Worm (Caenorhabditis elegans): ENCODE data around the gene pdtf-1.

DNA sequence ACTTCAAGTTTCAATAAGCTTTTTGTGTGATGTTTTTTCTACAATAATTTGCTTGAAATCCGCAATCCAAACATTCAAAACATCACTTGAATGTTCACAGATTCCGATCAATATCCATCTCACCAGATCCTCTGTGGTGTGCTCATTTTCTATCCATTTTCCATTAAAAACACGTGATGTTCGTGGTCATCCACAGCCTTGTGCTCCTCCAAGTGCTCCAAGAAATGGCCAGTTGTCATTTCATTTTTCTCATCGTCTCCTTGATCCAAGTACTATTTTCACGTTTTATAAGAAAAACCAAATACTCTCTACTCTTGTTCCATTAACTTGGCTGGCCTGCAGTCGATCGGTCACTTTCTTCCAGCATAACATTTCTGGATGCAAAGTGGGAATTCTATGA is 43.3 kb downstream of the pdtf-1 start:
- TF ChIP-seq ama-1 (optimal IDR thresholded peaks at IDR 0.05) (no peak), elt-2 (tag; optimal IDR thresholded peaks at IDR 0.05) (no peak), nhr-12 (tag; optimal IDR thresholded peaks at IDR 0.05) (no peak), R02D3.7 (tag; optimal IDR thresholded peaks at IDR 0.05) (no peak), tbx-2 (tag; optimal IDR thresholded peaks at IDR 0.05) (no peak), unc-62 (GFP tag; optimal IDR thresholded peaks at IDR 0.05) (no peak), lin-15B (tag; optimal IDR thresholded peaks at IDR 0.05) (no peak), ztf-4 (tag; optimal IDR thresholded peaks at IDR 0.05) (no peak), eor-1 (tag; optimal IDR thresholded peaks at IDR 0.05) (no peak)
